Worm (Caenorhabditis elegans): Measurements from ENCODE around the gene bar-1.

DNA sequence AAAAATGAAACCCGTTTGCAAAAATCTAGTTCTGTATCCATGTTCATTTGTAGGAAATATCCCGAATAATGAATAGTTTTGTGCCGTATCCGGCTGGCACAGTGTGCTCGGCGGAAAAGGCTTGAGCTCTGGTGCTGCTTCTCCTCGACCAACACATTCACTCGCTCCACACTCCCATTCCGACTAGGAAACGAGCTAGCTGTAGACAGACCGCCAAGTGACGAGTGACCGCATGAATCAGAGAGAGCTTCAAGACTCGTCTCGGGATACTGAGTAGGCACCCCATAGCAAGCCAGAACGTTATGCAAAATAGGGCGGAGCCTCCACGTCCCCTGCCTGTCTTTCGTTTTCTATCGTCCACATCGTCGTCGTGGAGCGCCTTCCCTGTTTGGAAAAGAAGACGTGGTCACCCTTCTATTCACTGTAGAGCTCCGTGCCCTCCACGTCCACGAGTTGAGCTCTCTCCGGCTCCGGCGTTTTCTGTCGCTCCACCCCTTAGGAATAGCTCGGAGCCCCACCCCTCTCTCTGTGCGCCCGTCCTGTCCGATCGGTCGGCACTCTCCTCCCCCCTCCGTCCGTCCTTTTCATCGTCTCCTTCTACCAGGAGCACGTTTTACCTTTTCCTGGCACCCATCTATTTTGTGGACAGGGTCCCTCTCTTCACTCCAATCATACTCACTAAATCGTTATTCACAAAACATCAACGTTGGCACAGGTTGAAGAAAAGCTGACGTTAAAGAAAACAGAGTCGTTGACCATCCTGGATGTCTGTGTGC lies 47.5 kb upstream of the bar-1 start, which contains the start of gene syd-9:
- TF ChIP-seq ztf-11 (tag; optimal IDR thresholded peaks at IDR 0.05) = no peak
- TF ChIP-seq nhr-77 (tag; optimal IDR thresholded peaks at IDR 0.05) = no peak
- no peak for TF ChIP-seq elt-3 (tag; optimal IDR thresholded peaks at IDR 0.05)
- no peak for TF ChIP-seq nhr-12 (tag; optimal IDR thresholded peaks at IDR 0.05)
- no peak for TF ChIP-seq elt-2 (tag; optimal IDR thresholded peaks at IDR 0.05)
- TF ChIP-seq mdl-1 (tag; optimal IDR thresholded peaks at IDR 0.05) = no peak
- no peak for TF ChIP-seq egl-27 (tag; optimal IDR thresholded peaks at IDR 0.05)
- TF ChIP-seq nhr-28 (tag; optimal IDR thresholded peaks at IDR 0.05) = no peak
- no peak for TF ChIP-seq snpc-4 (tag; optimal IDR thresholded peaks at IDR 0.05)
- TF ChIP-seq ama-1 (optimal IDR thresholded peaks at IDR 0.05) = no peak

All from whole organism, L3 larva.